Fruit fly (Drosophila melanogaster): Measurements from ENCODE around the gene CG13999.

CG13999 gene

dm6 chr2L:5999247-5999646 lies 43.0 kb upstream of the CG13999 start, which contains the start of gene Kdm5 (continued):
- TF ChIP-seq CG11093 (GFP tag; IDR thresholded peaks at IDR 0.05) (no peak), NC2β (GFP tag; optimal IDR thresholded peaks at IDR 0.05) (peak; percentile 54), CG17802 (tag; optimal IDR thresholded peaks at IDR 0.05) (peak; percentile 44), Adf1 (GFP tag; IDR thresholded peaks at IDR 0.05) (0 out of 2 replicates have a peak, but pooled peaks have one; percentile 27), CG1603 (tag; optimal IDR thresholded peaks at IDR 0.05) (peak; percentile 82), Awh (GFP tag; IDR thresholded peaks at IDR 0.05) (no peak), CG2116 (GFP tag; optimal IDR thresholded peaks at IDR 0.05) (peak; percentile 26), pan (optimal IDR thresholded peaks at IDR 0.05) (no peak), pan (GFP tag; optimal IDR thresholded peaks at IDR 0.05 in 1 of 2, IDR thresholded peaks at IDR 0.05 in 1 of 2) (peak in 1 of 2 experiments; percentile 49), CG32767 (GFP tag; IDR thresholded peaks at IDR 0.05) (no peak), Sin3A (optimal IDR thresholded peaks at IDR 0.05) (peak; percentile 49), wor (GFP tag; IDR thresholded peaks at IDR 0.05) (no peak), sob (GFP tag; IDR thresholded peaks at IDR 0.05) (peak; percentile 49; the same call in 1 of the 2 replicates), CG9727 (GFP tag; optimal IDR thresholded peaks at IDR 0.05) (peak; percentile 30), otp (GFP tag; IDR thresholded peaks at IDR 0.05) (no peak), HLHmδ (GFP tag; optimal IDR thresholded peaks at IDR 0.05) (peak; percentile 63), ssp (GFP tag; IDR thresholded peaks at IDR 0.05) (peak; percentile 30; the same call in 1 of the 2 replicates), Deaf1 (tag; optimal IDR thresholded peaks at IDR 0.05) (peak; percentile 61), Doc3 (GFP tag; IDR thresholded peaks at IDR 0.05; ENCODE audit: partially characterized antibody) (no peak), cad (GFP tag; optimal IDR thresholded peaks at IDR 0.05) (no peak), CG30403 (GFP tag; optimal IDR thresholded peaks at IDR 0.05) (peak; percentile 4), hb (GFP tag; IDR thresholded peaks at IDR 0.05; ENCODE audit: partially characterized antibody) (no peak), CG14441 (GFP tag; IDR thresholded peaks at IDR 0.05) (no peak), h (optimal IDR thresholded peaks at IDR 0.05) (no peak), Poxn (GFP tag; IDR thresholded peaks at IDR 0.05) (no peak), CG16815 (GFP tag; optimal IDR thresholded peaks at IDR 0.05) (no peak), prd (optimal IDR thresholded peaks at IDR 0.05) (no peak), prd (GFP tag; IDR thresholded peaks at IDR 0.05) (peak; percentile 45; the same call in 1 of the 3 replicates), zen (tag; optimal IDR thresholded peaks at IDR 0.05) (peak; percentile 16), Atf-2 (GFP tag; optimal IDR thresholded peaks at IDR 0.05) (no peak), lbe (GFP tag; optimal IDR thresholded peaks at IDR 0.05) (no peak), ro (GFP tag; IDR thresholded peaks at IDR 0.05) (no peak), Mes4 (GFP tag; optimal IDR thresholded peaks at IDR 0.05) (peak; percentile 14), CG16863 (GFP tag; optimal IDR thresholded peaks at IDR 0.05) (no peak), CG4820 (GFP tag; optimal IDR thresholded peaks at IDR 0.05) (no peak), Nf-YA (GFP tag; IDR thresholded peaks at IDR 0.05) (0 out of 2 replicates have a peak, but pooled peaks have one; percentile 11), E2f2 (GFP tag; IDR thresholded peaks at IDR 0.05) (peak; percentile 67), grn (GFP tag; optimal IDR thresholded peaks at IDR 0.05) (peak; percentile 90), Atf3 (GFP tag; optimal IDR thresholded peaks at IDR 0.05) (no peak), zfh1 (GFP tag; IDR thresholded peaks at IDR 0.05) (peak; percentile 73), fd3F (GFP tag; optimal IDR thresholded peaks at IDR 0.05) (no peak), lilli (GFP tag; optimal IDR thresholded peaks at IDR 0.05) (peak; percentile 13), CG16779 (GFP tag; IDR thresholded peaks at IDR 0.05) (no peak), nerfin-1 (tag; optimal IDR thresholded peaks at IDR 0.05) (no peak), ken (GFP tag; IDR thresholded peaks at IDR 0.05) (peak; percentile 62; the same call in 1 of the 3 replicates), MESR4 (GFP tag; optimal IDR thresholded peaks at IDR 0.05) (peak; percentile 91), ase (GFP tag; IDR thresholded peaks at IDR 0.05) (no peak), Ets97D (GFP tag; optimal IDR thresholded peaks at IDR 0.05) (peak; percentile 86), sqz (GFP tag; optimal IDR thresholded peaks at IDR 0.05) (peak; percentile 3), CG15011 (GFP tag; optimal IDR thresholded peaks at IDR 0.05) (no peak), tx (GFP tag; optimal IDR thresholded peaks at IDR 0.05) (peak; percentile 11), CG34376 (GFP tag; optimal IDR thresholded peaks at IDR 0.05) (peak; percentile 19), crc (GFP tag; optimal IDR thresholded peaks at IDR 0.05) (no peak)
